Fruit fly (Drosophila melanogaster): ENCODE measurements around the gene eff.
A peak's percentile ranks its signal among the peaks of the same experiment; 100 is the strongest.

The eff gene

dm6 chr3R:14721942-14722939 is 18.9 kb downstream of the eff start (continued):
- TF ChIP-seq pan (optimal IDR thresholded peaks at IDR 0.05): no peak
- peak in 1 of 2 experiments; percentile 80 for TF ChIP-seq pan (GFP tag; optimal IDR thresholded peaks at IDR 0.05 in 1 of 2, IDR thresholded peaks at IDR 0.05 in 1 of 2)
- peak; percentile 68; the same call in 1 of the 3 replicates for TF ChIP-seq so (GFP tag; IDR thresholded peaks at IDR 0.05)
- no peak for TF ChIP-seq CG43689 (GFP tag; IDR thresholded peaks at IDR 0.05)
- peak; percentile 55 for TF ChIP-seq Ssrp (tag; optimal IDR thresholded peaks at IDR 0.05)
- TF ChIP-seq CG2116 (GFP tag; optimal IDR thresholded peaks at IDR 0.05): peak; percentile 46
- peak; percentile 0 for TF ChIP-seq CG34376 (GFP tag; optimal IDR thresholded peaks at IDR 0.05)
- TF ChIP-seq Poxn (GFP tag; IDR thresholded peaks at IDR 0.05): no peak
- TF ChIP-seq insv (GFP tag; optimal IDR thresholded peaks at IDR 0.05): no peak
- peak; percentile 29 for TF ChIP-seq CG8359 (GFP tag; optimal IDR thresholded peaks at IDR 0.05; ENCODE audit: borderline replicate concordance)
- peak; percentile 55 for TF ChIP-seq pb (GFP tag; optimal IDR thresholded peaks at IDR 0.05)
- TF ChIP-seq NK7.1 (GFP tag; optimal IDR thresholded peaks at IDR 0.05): peak; percentile 44
- no peak for TF ChIP-seq pzg (GFP tag; optimal IDR thresholded peaks at IDR 0.05)
- TF ChIP-seq CG13287 (GFP tag; IDR thresholded peaks at IDR 0.05; ENCODE audit: partially characterized antibody): 0 out of 2 replicates have a peak, but pooled peaks have one; percentile 14
- peak; percentile 54 for TF ChIP-seq tin (GFP tag; optimal IDR thresholded peaks at IDR 0.05)
- TF ChIP-seq sens-2 (GFP tag; IDR thresholded peaks at IDR 0.05): 0 out of 2 replicates have a peak, but pooled peaks have one; percentile 28
- peak; percentile 24; the same call in 1 of the 2 replicates for TF ChIP-seq chm (GFP tag; IDR thresholded peaks at IDR 0.05)
- peak; percentile 60; the same call in 2 of the 3 replicates for TF ChIP-seq sr (GFP tag; IDR thresholded peaks at IDR 0.05)
- TF ChIP-seq Doc3 (GFP tag; IDR thresholded peaks at IDR 0.05; ENCODE audit: partially characterized antibody): no peak
- no peak for TF ChIP-seq CG13894 (tag; optimal IDR thresholded peaks at IDR 0.05)
- TF ChIP-seq CG11696 (GFP tag; IDR thresholded peaks at IDR 0.05): 0 out of 2 replicates have a peak, but pooled peaks have one; percentile 50
- TF ChIP-seq CG1603 (tag; optimal IDR thresholded peaks at IDR 0.05): peak; percentile 78
- no peak for TF ChIP-seq CG3163 (GFP tag; optimal IDR thresholded peaks at IDR 0.05)
- TF ChIP-seq CG12769 (tag; optimal IDR thresholded peaks at IDR 0.05): peak; percentile 79
- peak; percentile 22 for TF ChIP-seq CG12744 (GFP tag; optimal IDR thresholded peaks at IDR 0.05)
- TF ChIP-seq CG10431 (GFP tag; optimal IDR thresholded peaks at IDR 0.05): no peak
- TF ChIP-seq CG8290 (GFP tag; optimal IDR thresholded peaks at IDR 0.05): no peak
- TF ChIP-seq CG8290 (tag; optimal IDR thresholded peaks at IDR 0.05): peak in 1 of 2 experiments; percentile 76
- TF ChIP-seq CG5180 (GFP tag; optimal IDR thresholded peaks at IDR 0.05): no peak
- TF ChIP-seq stc (GFP tag; IDR thresholded peaks at IDR 0.05): peak; percentile 71
- TF ChIP-seq CG14014 (GFP tag; IDR thresholded peaks at IDR 0.05): peak; percentile 74
- no peak for TF ChIP-seq Dip2 (GFP tag; IDR thresholded peaks at IDR 0.05)
- TF ChIP-seq CG30403 (GFP tag; optimal IDR thresholded peaks at IDR 0.05): peak; percentile 75
- peak; percentile 60 for TF ChIP-seq CHES-1-like (GFP tag; optimal IDR thresholded peaks at IDR 0.05)
- TF ChIP-seq dati (GFP tag; IDR thresholded peaks at IDR 0.05): peak; percentile 61
- TF ChIP-seq PHDP (tag; optimal IDR thresholded peaks at IDR 0.05): peak; percentile 70
- no peak for TF ChIP-seq Hr39 (optimal IDR thresholded peaks at IDR 0.05)
- TF ChIP-seq YL-1 (GFP tag; optimal IDR thresholded peaks at IDR 0.05): no peak
- no peak for TF ChIP-seq inv (GFP tag; IDR thresholded peaks at IDR 0.05; ENCODE audit: partially characterized antibody)
- peak; percentile 60 for TF ChIP-seq CG3281 (GFP tag; optimal IDR thresholded peaks at IDR 0.05)
- TF ChIP-seq seq (GFP tag; IDR thresholded peaks at IDR 0.05): peak; percentile 76
- TF ChIP-seq ab (GFP tag; optimal IDR thresholded peaks at IDR 0.05): peak; percentile 72
- TF ChIP-seq ase (GFP tag; IDR thresholded peaks at IDR 0.05): no peak
- peak; percentile 55; the same call in 1 of the 2 replicates for TF ChIP-seq CG4360 (GFP tag; IDR thresholded peaks at IDR 0.05)
- TF ChIP-seq CG2129 (GFP tag; IDR thresholded peaks at IDR 0.05; ENCODE audit: partially characterized antibody): no peak
- no peak for TF ChIP-seq sna (GFP tag; IDR thresholded peaks at IDR 0.05; ENCODE audit: partially characterized antibody)
- peak; percentile 58 for TF ChIP-seq CG1647 (GFP tag; optimal IDR thresholded peaks at IDR 0.05)
- peak; percentile 63 for TF ChIP-seq CG1602 (GFP tag; optimal IDR thresholded peaks at IDR 0.05)
- peak; percentile 25 for TF ChIP-seq Dip3 (GFP tag; optimal IDR thresholded peaks at IDR 0.05)

Measured in whole organism, embryonic.